Worm (Caenorhabditis elegans) whole organism, L1 larva: Measurements from ENCODE around the gene ubc-17.

Source experiments
- blmp-1 ChIP-seq: fragments of 150-350 bp; optimal IDR thresholded peaks from 2 replicates; lab custom pipeline; 2014; ENCODE audit warnings: missing biosample characterization, missing genetic modification characterization
- egl-27 ChIP-seq, 2 experiments: fragments of 150-350 bp in 1 of 2; sonication (generic microtip); optimal IDR thresholded peaks; 3 replicates each; lab custom pipeline; 2017 to 2018; ENCODE audit warnings: missing biosample characterization in 2 of 2, missing genetic modification characterization in 2 of 2, missing genetic modification reagents in 2 of 2
- elt-2 ChIP-seq: sonication (generic microtip); optimal IDR thresholded peaks from 2 replicates; lab custom pipeline; 2016; ENCODE audit warnings: missing genetic modification characterization, mild to moderate bottlenecking, inconsistent platforms, missing compliant biosample characterization, missing genetic modification reagents
- fos-1 ChIP-seq: fragments of 150-350 bp; optimal IDR thresholded peaks from 2 replicates; lab custom pipeline; 2014; ENCODE audit warnings: missing biosample characterization, missing genetic modification characterization
- lir-3 ChIP-seq: sonication (generic microtip); optimal IDR thresholded peaks from 2 replicates; lab custom pipeline; 2016; ENCODE audit warnings: mild to moderate bottlenecking, missing genetic modification characterization, moderate library complexity, missing compliant biosample characterization; ENCODE audit not compliant: poor library complexity
- nhr-12 ChIP-seq: sonication (generic microtip); optimal IDR thresholded peaks from 2 replicates; lab custom pipeline; 2017; ENCODE audit warnings: missing biosample characterization, missing genetic modification characterization
- snpc-4 ChIP-seq: fragments of 150-350 bp; optimal IDR thresholded peaks from 2 replicates; lab custom pipeline; 2014; ENCODE audit warnings: missing biosample characterization, missing genetic modification characterization
- ztf-4 ChIP-seq: fragments of 150-350 bp; optimal IDR thresholded peaks from 2 replicates; lab custom pipeline; 2014; ENCODE audit warnings: missing biosample characterization, missing genetic modification characterization

- TF ChIP-seq ztf-4 (no peak), fos-1 (tag; lab: Kevin White, UChicago) (no peak), lir-3 (no peak), elt-2 (tag; lab: Kevin White, UChicago) (no peak), nhr-12 (tag; lab: Kevin White, UChicago) (no peak), blmp-1 (tag; lab: Kevin White, UChicago) (no peak), egl-27 (tag; optimal IDR thresholded peaks at IDR 0.05; lab: Kevin White, UChicago) (no peak), snpc-4 (tag; lab: Kevin White, UChicago) (no peak)
Observed at ce11 chrX:7075250-7075649, 24.9 kb downstream of the ubc-17 start, which contains the start of gene B0403.6.
